Fruit fly (Drosophila melanogaster) whole organism, embryonic: ENCODE measurements around the gene rictor.

Experiments
- Bgb ChIP-seq: fragments of 200-800 bp; sonication (Bioruptor generic); IDR thresholded peaks from 2 replicates; pipeline ENCODE4 v1.3.6; 2022; ENCODE audit warnings: missing biosample characterization, missing genetic modification characterization; ENCODE audit not compliant: partially characterized antibody
- CG1024 ChIP-seq: fragments of 200-800 bp; sonication (Bioruptor generic); IDR thresholded peaks from 2 replicates; pipeline ENCODE4 v1.3.6; 2022; ENCODE audit warnings: missing biosample characterization, missing genetic modification characterization
- CG10462 ChIP-seq: fragments of 200-800 bp; sonication (Bioruptor generic); optimal IDR thresholded peaks from 2 replicates; lab custom pipeline; 2016; ENCODE audit warnings: missing biosample characterization, missing genetic modification characterization
- CG11085 ChIP-seq: fragments of 200-800 bp; sonication (Bioruptor generic); IDR thresholded peaks from 2 replicates; pipeline ENCODE4 v1.3.6; 2022; ENCODE audit warnings: missing biosample characterization, missing genetic modification characterization
- CG11560 ChIP-seq: fragments of 200-800 bp; sonication (Bioruptor generic); IDR thresholded peaks from 3 replicates; pipeline ENCODE4 v1.3.6; 2022; ENCODE audit warnings: missing biosample characterization, missing genetic modification characterization
- CG11695 ChIP-seq: fragments of 200-800 bp; sonication (Bioruptor generic); IDR thresholded peaks from 3 replicates; pipeline ENCODE4 v1.3.6; 2022; ENCODE audit warnings: missing biosample characterization, missing genetic modification characterization
- CG13894 ChIP-seq: fragments of 200-800 bp; sonication (Bioruptor generic); optimal IDR thresholded peaks from 3 replicates; lab custom pipeline; 2018; ENCODE audit warnings: missing biosample characterization, mild to moderate bottlenecking, missing genetic modification characterization, moderate library complexity
- CG14050 ChIP-seq: fragments of 200-800 bp; sonication (Bioruptor generic); IDR thresholded peaks from 3 replicates; pipeline ENCODE4 v1.3.6; 2022; ENCODE audit warnings: missing biosample characterization, missing genetic modification characterization
- CG15514 ChIP-seq: fragments of 200-800 bp; sonication (Bioruptor generic); optimal IDR thresholded peaks from 3 replicates; lab custom pipeline; 2017; ENCODE audit warnings: missing biosample characterization, missing genetic modification characterization, mild to moderate bottlenecking, moderate library complexity, missing genetic modification reagents
- CG17912 ChIP-seq: fragments of 200-800 bp; sonication (Bioruptor generic); optimal IDR thresholded peaks from 2 replicates; lab custom pipeline; 2018; ENCODE audit warnings: missing biosample characterization, mild to moderate bottlenecking, missing genetic modification characterization
- CG18476 ChIP-seq: fragments of 200-800 bp; sonication (Bioruptor generic); optimal IDR thresholded peaks from 2 replicates; lab custom pipeline; 2016; ENCODE audit warnings: missing biosample characterization, mild to moderate bottlenecking, missing genetic modification characterization
- CG18599 ChIP-seq: fragments of 200-800 bp; sonication (Bioruptor generic); optimal IDR thresholded peaks from 3 replicates; lab custom pipeline; 2017; ENCODE audit warnings: missing biosample characterization, missing genetic modification characterization, mild to moderate bottlenecking, moderate library complexity, missing genetic modification reagents
- CG31388 ChIP-seq: fragments of 200-800 bp; sonication (Bioruptor generic); optimal IDR thresholded peaks from 2 replicates; lab custom pipeline; 2016; ENCODE audit warnings: missing biosample characterization, missing genetic modification characterization
- CG32532 ChIP-seq: fragments of 200-800 bp; sonication (Bioruptor generic); IDR thresholded peaks from 2 replicates; pipeline ENCODE4 v1.3.6; 2022; ENCODE audit warnings: missing biosample characterization, missing genetic modification characterization
- CG4360 ChIP-seq: fragments of 200-800 bp; sonication (Bioruptor generic); IDR thresholded peaks from 2 replicates; pipeline ENCODE4 v1.3.6; 2022; ENCODE audit warnings: missing biosample characterization, missing genetic modification characterization
- CG5180 ChIP-seq: fragments of 200-800 bp; sonication (Bioruptor generic); optimal IDR thresholded peaks from 3 replicates; lab custom pipeline; 2017; ENCODE audit warnings: missing biosample characterization, missing genetic modification characterization, mild to moderate bottlenecking, moderate library complexity, missing genetic modification reagents
- CG7745 ChIP-seq: fragments of 200-800 bp; sonication (Bioruptor generic); optimal IDR thresholded peaks from 2 replicates; lab custom pipeline; 2018; ENCODE audit warnings: missing biosample characterization, mild to moderate bottlenecking, missing genetic modification characterization, moderate library complexity
- CG7786 ChIP-seq: fragments of 200-800 bp; sonication (Bioruptor generic); optimal IDR thresholded peaks from 2 replicates; lab custom pipeline; 2016; ENCODE audit warnings: missing biosample characterization, missing genetic modification characterization
- CG8281 ChIP-seq: fragments of 200-800 bp; sonication (Bioruptor generic); optimal IDR thresholded peaks from 2 replicates; lab custom pipeline; 2018; ENCODE audit warnings: missing biosample characterization, mild to moderate bottlenecking, missing genetic modification characterization, moderate library complexity
- CG8388 ChIP-seq: fragments of 200-800 bp; sonication (Bioruptor generic); optimal IDR thresholded peaks from 2 replicates; lab custom pipeline; 2019; ENCODE audit warnings: missing biosample characterization, mild to moderate bottlenecking, missing genetic modification characterization, moderate library complexity
- CG9797 ChIP-seq: fragments of 200-800 bp; sonication (Bioruptor generic); optimal IDR thresholded peaks from 3 replicates; lab custom pipeline; 2018; ENCODE audit warnings: missing biosample characterization, mild to moderate bottlenecking, missing genetic modification characterization
- Elba2 ChIP-seq: fragments of 200-800 bp; sonication (Bioruptor generic); optimal IDR thresholded peaks from 3 replicates; lab custom pipeline; 2016; ENCODE audit warnings: missing biosample characterization, missing genetic modification characterization
- MBD-R2 ChIP-seq: fragments of 200-800 bp; sonication (Bioruptor generic); IDR thresholded peaks from 2 replicates; pipeline ENCODE4 v1.3.6; 2022; ENCODE audit warnings: missing biosample characterization, missing genetic modification characterization
- Med ChIP-seq: fragments of 200-800 bp; sonication (Bioruptor generic); peaks from one replicate; lab custom pipeline; 2016; ENCODE audit warnings: missing biosample characterization, missing genetic modification characterization, mild to moderate bottlenecking, inconsistent platforms, moderate library complexity
- Mes4 ChIP-seq: fragments of 200-800 bp; sonication (Bioruptor generic); optimal IDR thresholded peaks from 2 replicates; lab custom pipeline; 2016; ENCODE audit warnings: missing biosample characterization, missing genetic modification characterization
- Optix ChIP-seq: fragments of 200-800 bp; sonication (Bioruptor generic); IDR thresholded peaks from 3 replicates; pipeline ENCODE4 v1.3.6; 2022; ENCODE audit warnings: missing biosample characterization, missing genetic modification characterization
- PHDP ChIP-seq: fragments of 200-800 bp; sonication (Bioruptor generic); optimal IDR thresholded peaks from 3 replicates; lab custom pipeline; 2018; ENCODE audit warnings: missing biosample characterization, mild to moderate bottlenecking, missing genetic modification characterization, moderate library complexity
- TFAM ChIP-seq: fragments of 200-800 bp; sonication (Bioruptor generic); optimal IDR thresholded peaks from 2 replicates; lab custom pipeline; 2017; ENCODE audit warnings: missing biosample characterization, missing genetic modification characterization, inconsistent platforms
- ab ChIP-seq: fragments of 200-800 bp; sonication (Bioruptor generic); optimal IDR thresholded peaks from 2 replicates; lab custom pipeline; 2016; ENCODE audit warnings: missing biosample characterization, missing genetic modification characterization
- az2 ChIP-seq: fragments of 200-800 bp; sonication (Bioruptor generic); optimal IDR thresholded peaks from 3 replicates; lab custom pipeline; 2016; ENCODE audit warnings: missing biosample characterization, missing genetic modification characterization
- danr ChIP-seq: fragments of 200-800 bp; sonication (Bioruptor generic); IDR thresholded peaks from 2 replicates; pipeline ENCODE4 v1.3.6; 2022; ENCODE audit warnings: missing biosample characterization, missing genetic modification characterization
- ewg ChIP-seq: fragments of 200-800 bp; sonication (Bioruptor generic); optimal IDR thresholded peaks from 3 replicates; lab custom pipeline; 2017; ENCODE audit warnings: mild to moderate bottlenecking, missing biosample characterization, missing genetic modification reagents, missing genetic modification characterization
- fd3F ChIP-seq: fragments of 200-800 bp; sonication (Bioruptor generic); optimal IDR thresholded peaks from 2 replicates; lab custom pipeline; 2018; ENCODE audit warnings: missing biosample characterization, mild to moderate bottlenecking, missing genetic modification characterization, moderate library complexity
- grn ChIP-seq: fragments of 200-800 bp; sonication (Bioruptor generic); optimal IDR thresholded peaks from 3 replicates; lab custom pipeline; 2017; ENCODE audit warnings: missing biosample characterization, missing genetic modification characterization
- gro ChIP-seq: fragments of 200-800 bp; sonication (Bioruptor generic); optimal IDR thresholded peaks from 2 replicates; lab custom pipeline; 2016; ENCODE audit warnings: missing biosample characterization, missing genetic modification characterization
- gsb ChIP-seq: fragments of 200-800 bp; sonication (Bioruptor generic); IDR thresholded peaks from 2 replicates; pipeline ENCODE4 v1.3.6; 2022; ENCODE audit warnings: missing biosample characterization, missing genetic modification characterization
- hbn ChIP-seq: fragments of 200-800 bp; sonication (Bioruptor generic); IDR thresholded peaks from 2 replicates; pipeline ENCODE4 v1.3.6; 2022; ENCODE audit warnings: missing biosample characterization, missing genetic modification characterization; ENCODE audit not compliant: partially characterized antibody
- hth ChIP-seq: fragments of >200 bp; optimal IDR thresholded peaks from 2 replicates; lab custom pipeline; 2017; ENCODE audit warnings: inconsistent platforms
- lilli ChIP-seq: fragments of 200-800 bp; sonication (Bioruptor generic); optimal IDR thresholded peaks from 3 replicates; lab custom pipeline; 2016; ENCODE audit warnings: missing biosample characterization, missing genetic modification characterization
- lola ChIP-seq, 3 experiments: fragments of >200 bp in 2 of 3; fragments of 200-800 bp in 1 of 3; sonication (Bioruptor generic) in 1 of 3; optimal IDR thresholded peaks; 2 replicates each; lab custom pipeline; 2017 to 2019; ENCODE audit warnings: missing biosample characterization in 3 of 3, missing genetic modification characterization in 3 of 3, mild to moderate bottlenecking in 1 of 3, moderate library complexity in 1 of 3
- lov ChIP-seq, 2 experiments: fragments of 200-800 bp in 1 of 2; fragments of >200 bp in 1 of 2; sonication (Bioruptor generic) in 1 of 2; IDR thresholded peaks in 1 of 2; optimal IDR thresholded peaks in 1 of 2; 2 replicates in 1 of 2; 3 replicates in 1 of 2; pipeline versions ENCODE4 v1.3.6 to Lab custom; 2017 to 2022; ENCODE audit warnings: missing biosample characterization in 1 of 2, missing genetic modification characterization in 1 of 2
- onecut ChIP-seq: fragments of 200-800 bp; sonication (Bioruptor generic); IDR thresholded peaks from 2 replicates; pipeline ENCODE4 v1.3.6; 2022; ENCODE audit warnings: missing biosample characterization, missing genetic modification characterization
- pfk ChIP-seq: fragments of 200-800 bp; sonication (Bioruptor generic); optimal IDR thresholded peaks from 2 replicates; lab custom pipeline; 2018; ENCODE audit warnings: missing biosample characterization, mild to moderate bottlenecking, missing genetic modification characterization, moderate library complexity
- sens ChIP-seq: fragments of 200-800 bp; sonication (Bioruptor generic); peaks from one replicate; lab custom pipeline; 2016; ENCODE audit warnings: missing biosample characterization, missing genetic modification characterization
- seq ChIP-seq: fragments of 200-800 bp; sonication (Bioruptor generic); IDR thresholded peaks from 2 replicates; pipeline ENCODE4 v1.3.6; 2022; ENCODE audit warnings: missing biosample characterization, missing genetic modification characterization
- sim ChIP-seq: fragments of 200-800 bp; sonication (Bioruptor generic); IDR thresholded peaks from 2 replicates; pipeline ENCODE4 v1.3.6; 2022; ENCODE audit warnings: missing biosample characterization, missing genetic modification characterization
- sob ChIP-seq: fragments of 200-800 bp; sonication (Bioruptor generic); IDR thresholded peaks from 2 replicates; pipeline ENCODE4 v1.3.6; 2022; ENCODE audit warnings: missing biosample characterization, missing genetic modification characterization
- wor ChIP-seq: fragments of 200-800 bp; sonication (Bioruptor generic); IDR thresholded peaks from 2 replicates; pipeline ENCODE4 v1.3.6; 2022; ENCODE audit warnings: missing biosample characterization, missing genetic modification characterization

The rictor gene

DNA sequence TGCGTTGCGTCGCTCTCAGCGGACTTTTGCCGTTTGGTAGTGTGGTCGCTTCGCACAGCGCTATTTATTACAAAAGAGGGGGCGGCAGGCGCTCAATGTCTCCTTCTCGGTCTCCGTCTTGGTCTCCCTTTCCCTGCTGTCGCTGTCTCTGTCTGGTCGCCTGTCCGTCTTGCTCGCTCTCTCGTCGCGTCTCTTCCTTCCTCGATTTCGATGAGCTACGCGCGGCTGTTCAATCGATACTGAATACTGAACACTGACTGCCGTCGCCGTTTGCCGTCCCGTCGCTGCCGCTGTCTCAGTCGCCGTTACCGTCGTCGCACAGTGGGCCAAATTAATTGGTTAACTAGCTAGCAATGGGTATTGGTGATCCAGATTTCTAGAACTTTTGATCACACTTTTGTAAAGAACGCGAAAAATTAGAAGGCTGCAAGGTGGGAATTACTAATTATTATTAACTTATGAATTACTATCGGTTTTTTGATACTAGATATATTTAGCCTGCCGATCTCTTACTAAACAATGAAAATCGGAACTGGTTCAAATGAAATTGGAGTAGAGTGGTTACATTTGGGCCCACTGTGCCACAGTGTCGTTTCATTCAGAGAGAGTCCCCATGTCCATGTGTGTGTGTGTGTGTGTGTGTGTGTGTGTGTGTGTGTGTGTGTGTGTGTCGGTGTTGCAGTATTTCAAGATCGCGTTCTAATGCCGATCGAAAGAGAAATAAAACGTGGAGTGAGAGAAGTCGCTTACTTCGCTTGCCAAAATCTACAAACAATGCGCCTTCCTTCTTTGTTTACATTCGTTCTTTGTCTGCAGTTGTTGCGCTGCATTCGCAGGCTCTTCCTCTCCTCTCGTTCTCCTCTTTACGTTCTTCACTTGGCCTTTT lies 37.1 kb upstream of the rictor start, which contains the start of gene CG8034 (continued):
- peak; percentile 96 for TF ChIP-seq CG18476 (GFP tag; lab: Kevin White, UChicago)
- peak; percentile 95 for TF ChIP-seq sob (GFP tag; lab: Robert Waterston, UW)
- TF ChIP-seq CG32532 (GFP tag; lab: Robert Waterston, UW): peak; percentile 95
- TF ChIP-seq CG5180 (GFP tag; lab: Kevin White, UChicago): peak; percentile 89
- TF ChIP-seq CG17912 (GFP tag; lab: Kevin White, UChicago): peak; percentile 76
- no peak for TF ChIP-seq hth (lab: Kevin White, UChicago)
- TF ChIP-seq CG11085 (GFP tag; lab: Robert Waterston, UW): peak; percentile 91
- TF ChIP-seq onecut (GFP tag; lab: Robert Waterston, UW): peak; percentile 89
- TF ChIP-seq ewg: peak; percentile 92
- TF ChIP-seq CG9797 (GFP tag; lab: Kevin White, UChicago): peak; percentile 61
- peak; percentile 94 for TF ChIP-seq gro (GFP tag; lab: Kevin White, UChicago)
- TF ChIP-seq CG11560: peak; percentile 89
- TF ChIP-seq Mes4 (GFP tag; lab: Kevin White, UChicago): peak; percentile 95
- peak; percentile 99 for TF ChIP-seq sens
- peak; percentile 97 for TF ChIP-seq PHDP (tag; lab: Kevin White, UChicago)
- peak; percentile 98 for TF ChIP-seq CG18599 (GFP tag; lab: Kevin White, UChicago)
- peak; percentile 94 for TF ChIP-seq Optix (GFP tag; lab: Robert Waterston, UW)
- TF ChIP-seq hbn (GFP tag; lab: Robert Waterston, UW): no peak
- peak in 1 of 3 experiments; percentile 98 for TF ChIP-seq lola (GFP tag; optimal IDR thresholded peaks at IDR 0.05; lab: Kevin White, UChicago)
- TF ChIP-seq gsb (GFP tag; lab: Robert Waterston, UW): peak; percentile 92
- TF ChIP-seq pfk (GFP tag; lab: Kevin White, UChicago): peak; percentile 39
- peak; percentile 90 for TF ChIP-seq sim (GFP tag; lab: Robert Waterston, UW)
- peak; percentile 97 for TF ChIP-seq CG11695
- peak; percentile 81 for TF ChIP-seq TFAM (GFP tag; lab: Kevin White, UChicago)
- TF ChIP-seq CG1024 (GFP tag; lab: Robert Waterston, UW): 0 out of 2 replicates have a peak, but pooled peaks have one; percentile 57
- peak; percentile 98 for TF ChIP-seq lilli (GFP tag; lab: Kevin White, UChicago)
- TF ChIP-seq fd3F (GFP tag; lab: Kevin White, UChicago): peak; percentile 95
- TF ChIP-seq Elba2 (GFP tag; lab: Kevin White, UChicago): peak; percentile 76
- peak; percentile 82 for TF ChIP-seq CG31388
- TF ChIP-seq CG14050 (GFP tag; lab: Robert Waterston, UW): peak; percentile 90
- peak; percentile 89 for TF ChIP-seq CG8281 (tag; lab: Kevin White, UChicago)
- TF ChIP-seq Bgb (GFP tag; lab: Robert Waterston, UW): 0 out of 2 replicates have a peak, but pooled peaks have one; percentile 44
- peak; percentile 94 for TF ChIP-seq CG10462 (GFP tag; lab: Kevin White, UChicago)
- TF ChIP-seq ab (GFP tag; lab: Kevin White, UChicago): peak; percentile 84
- peak; percentile 96 for TF ChIP-seq CG7786 (GFP tag; lab: Kevin White, UChicago)
- peak; percentile 96 for TF ChIP-seq danr (GFP tag; lab: Robert Waterston, UW)
- peak; percentile 95 for TF ChIP-seq CG13894 (tag; lab: Kevin White, UChicago)
- peak; percentile 96 for TF ChIP-seq az2
- peak; percentile 88 for TF ChIP-seq wor (GFP tag; lab: Robert Waterston, UW)
- peak; percentile 99 for TF ChIP-seq Med (GFP tag; lab: Kevin White, UChicago)
- peak; percentile 95 for TF ChIP-seq CG8388
- TF ChIP-seq CG4360: peak; percentile 62; the same call in 1 of the 2 replicates
- peak; percentile 99 for TF ChIP-seq CG15514 (GFP tag; lab: Kevin White, UChicago)
- TF ChIP-seq grn: peak; percentile 62
- TF ChIP-seq lov (optimal IDR thresholded peaks at IDR 0.05; lab: Kevin White, UChicago): no peak
- peak; percentile 83; the same call in 2 of the 3 replicates for TF ChIP-seq lov (GFP tag; IDR thresholded peaks at IDR 0.05; lab: Robert Waterston, UW)
- peak; percentile 84 for TF ChIP-seq MBD-R2 (GFP tag; lab: Robert Waterston, UW)
- peak; percentile 95 for TF ChIP-seq seq
- TF ChIP-seq CG7745 (tag; lab: Kevin White, UChicago): peak; percentile 14
